Fruit fly (Drosophila melanogaster) whole organism, wandering third instar larva: ENCODE results near the gene CG8861.

Source experiments
- CG9705 ChIP-seq: fragments of 200-800 bp; sonication (Bioruptor generic); optimal IDR thresholded peaks from 2 replicates; lab custom pipeline; 2018; ENCODE audit warnings: missing biosample characterization, mild to moderate bottlenecking, missing genetic modification characterization
- CrebA ChIP-seq: fragments of 200-800 bp; sonication (Bioruptor generic); optimal IDR thresholded peaks from 2 replicates; lab custom pipeline; 2016; ENCODE audit warnings: missing biosample characterization, mild to moderate bottlenecking, missing genetic modification characterization, borderline replicate concordance
- Dfd ChIP-seq: fragments of >200 bp; optimal IDR thresholded peaks from 2 replicates; lab custom pipeline; 2017; ENCODE audit warnings: missing biosample characterization, missing genetic modification characterization
- Dif ChIP-seq: fragments of 200-275, 200-300 bp; sonication (Bioruptor generic); optimal IDR thresholded peaks from 2 replicates; lab custom pipeline; 2018; ENCODE audit warnings: missing biosample characterization, missing genetic modification characterization; ENCODE audit not compliant: partially characterized antibody
- GATAd ChIP-seq: sonication (Bioruptor generic); optimal IDR thresholded peaks from 2 replicates; lab custom pipeline; 2016; ENCODE audit warnings: missing biosample characterization, missing genetic modification characterization
- Hr83 ChIP-seq: fragments of 200-300 bp; sonication (Bioruptor generic); optimal IDR thresholded peaks from 2 replicates; lab custom pipeline; 2016; ENCODE audit warnings: missing biosample characterization, mild to moderate bottlenecking, missing genetic modification characterization, moderate library complexity; ENCODE audit not compliant: poor library complexity, severe bottlenecking
- OdsH ChIP-seq: fragments of 200-800 bp; sonication (Bioruptor generic); optimal IDR thresholded peaks from 2 replicates; lab custom pipeline; 2016; ENCODE audit warnings: missing biosample characterization, mild to moderate bottlenecking, missing genetic modification characterization
- Sp1 ChIP-seq: fragments of 200-800 bp; sonication (Bioruptor generic); optimal IDR thresholded peaks from 3 replicates; lab custom pipeline; 2019; ENCODE audit warnings: missing biosample characterization, mild to moderate bottlenecking, missing genetic modification characterization, moderate library complexity
- dl ChIP-seq, 2 experiments: fragments of 175-275, 200-275 bp in 1 of 2; fragments of 200-275 bp in 1 of 2; sonication (Bioruptor generic); optimal IDR thresholded peaks; lab custom pipeline; 2018; ENCODE audit warnings: mild to moderate bottlenecking in 2 of 2, missing biosample characterization in 2 of 2, missing genetic modification characterization in 2 of 2, moderate library complexity in 2 of 2; ENCODE audit not compliant: partially characterized antibody in 2 of 2, insufficient read depth in 1 of 2
- dmrt93B ChIP-seq: fragments of 200-800 bp; sonication (Bioruptor generic); optimal IDR thresholded peaks from 2 replicates; lab custom pipeline; 2018; ENCODE audit warnings: missing biosample characterization, mild to moderate bottlenecking, missing genetic modification characterization
- foxo ChIP-seq, 2 experiments: fragments of 200-800 bp; sonication (Bioruptor generic); optimal IDR thresholded peaks; 2 replicates in 1 of 2; 3 replicates in 1 of 2; lab custom pipeline; 2016 to 2017; ENCODE audit warnings: missing biosample characterization in 2 of 2, missing genetic modification characterization in 2 of 2
- h ChIP-seq: fragments of 200-800 bp; sonication (Bioruptor generic); optimal IDR thresholded peaks from 3 replicates; lab custom pipeline; 2016; ENCODE audit warnings: missing biosample characterization, mild to moderate bottlenecking, missing genetic modification characterization
- pan ChIP-seq: fragments of >200 bp; optimal IDR thresholded peaks from 2 replicates; lab custom pipeline; 2017
- psq ChIP-seq: fragments of 200-800 bp; sonication (Bioruptor generic); optimal IDR thresholded peaks from 3 replicates; lab custom pipeline; 2017; ENCODE audit warnings: missing biosample characterization, mild to moderate bottlenecking, missing genetic modification characterization, moderate library complexity

DNA sequence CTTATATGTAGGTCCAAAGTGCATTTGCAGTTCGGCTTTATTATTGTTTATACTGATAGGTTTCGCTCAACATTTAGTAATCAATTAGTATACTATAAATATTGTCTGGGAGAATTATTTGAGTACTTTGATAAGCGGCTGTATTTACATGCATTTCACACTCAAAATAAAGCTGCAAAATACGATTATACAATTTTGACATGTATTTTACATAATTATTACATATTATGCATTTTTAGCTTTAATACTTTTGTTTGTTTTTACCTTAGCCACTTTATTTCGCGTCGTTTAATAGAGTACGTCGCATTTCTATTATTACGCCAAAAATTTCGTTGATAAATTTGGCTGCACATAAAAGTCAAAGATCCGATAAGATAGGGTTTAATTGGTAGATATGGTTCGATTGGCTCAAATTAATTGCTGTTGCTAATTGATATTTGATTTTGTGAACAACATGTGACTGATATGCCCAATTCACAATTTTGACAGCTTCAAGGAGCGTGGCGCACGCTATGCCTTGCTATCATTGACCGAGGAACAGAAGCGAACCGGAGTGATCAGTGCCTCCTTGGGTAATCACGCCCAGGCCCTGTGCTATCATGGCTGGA is 37.7 kb upstream of the CG8861 start:
- TF ChIP-seq GATAd (GFP tag; lab: Kevin White, UChicago): no peak
- no peak for TF ChIP-seq Dif (GFP tag; lab: Kevin White, UChicago)
- TF ChIP-seq pan (lab: Kevin White, UChicago): no peak
- TF ChIP-seq Hr83 (GFP tag; lab: Kevin White, UChicago): no peak
- TF ChIP-seq foxo (GFP tag; optimal IDR thresholded peaks at IDR 0.05; lab: Kevin White, UChicago): no peak
- TF ChIP-seq dmrt93B: no peak
- TF ChIP-seq OdsH: no peak
- TF ChIP-seq h (GFP tag; lab: Kevin White, UChicago): peak; percentile 24
- no peak for TF ChIP-seq dl (GFP tag; optimal IDR thresholded peaks at IDR 0.05; lab: Kevin White, UChicago; ENCODE audit: insufficient read depth in 1 of 2, partially characterized antibody in 2 of 2)
- TF ChIP-seq Sp1 (GFP tag; lab: Kevin White, UChicago): no peak
- no peak for TF ChIP-seq Dfd (GFP tag; lab: Kevin White, UChicago)
- TF ChIP-seq CrebA (GFP tag; lab: Kevin White, UChicago): no peak
- no peak for TF ChIP-seq psq (GFP tag; lab: Kevin White, UChicago)
- TF ChIP-seq CG9705 (GFP tag; lab: Kevin White, UChicago): no peak
